Fruit fly (Drosophila melanogaster) whole organism, embryonic: ENCODE results near the gene CG1910.

Experiments used
- CG11247 ChIP-seq: fragments of 200-800 bp; sonication (Bioruptor generic); IDR thresholded peaks from 2 replicates; pipeline ENCODE4 v1.3.6; 2022; ENCODE audit warnings: missing biosample characterization, missing genetic modification characterization
- CG12236 ChIP-seq: fragments of 200-800 bp; sonication (Bioruptor generic); optimal IDR thresholded peaks from 2 replicates; lab custom pipeline; 2016; ENCODE audit warnings: missing biosample characterization, missing genetic modification characterization
- CG12299 ChIP-seq: fragments of 200-800 bp; sonication (Bioruptor generic); optimal IDR thresholded peaks from 2 replicates; lab custom pipeline; 2018; ENCODE audit warnings: missing biosample characterization, mild to moderate bottlenecking, missing genetic modification characterization
- CG12942 ChIP-seq: fragments of 200-800 bp; sonication (Bioruptor generic); optimal IDR thresholded peaks from 3 replicates; lab custom pipeline; 2016; ENCODE audit warnings: missing biosample characterization, missing genetic modification characterization
- CG13287 ChIP-seq: fragments of 200-800 bp; sonication (Bioruptor generic); IDR thresholded peaks from 2 replicates; pipeline ENCODE4 v1.3.6; 2022; ENCODE audit warnings: missing biosample characterization, missing genetic modification characterization; ENCODE audit not compliant: partially characterized antibody
- CG13296 ChIP-seq: fragments of 200-800 bp; sonication (Bioruptor generic); optimal IDR thresholded peaks from 3 replicates; lab custom pipeline; 2018; ENCODE audit warnings: missing biosample characterization, mild to moderate bottlenecking, missing genetic modification characterization
- CG14860 ChIP-seq: fragments of 200-800 bp; sonication (Bioruptor generic); IDR thresholded peaks from 3 replicates; pipeline ENCODE4 v1.3.6; 2022; ENCODE audit warnings: missing biosample characterization, missing genetic modification characterization; ENCODE audit not compliant: partially characterized antibody
- CG15479 ChIP-seq: fragments of 200-800 bp; sonication (Bioruptor generic); optimal IDR thresholded peaks from 3 replicates; lab custom pipeline; 2019; ENCODE audit warnings: missing biosample characterization, mild to moderate bottlenecking, missing genetic modification characterization, moderate library complexity
- CG15514 ChIP-seq: fragments of 200-800 bp; sonication (Bioruptor generic); optimal IDR thresholded peaks from 3 replicates; lab custom pipeline; 2017; ENCODE audit warnings: missing biosample characterization, missing genetic modification characterization, mild to moderate bottlenecking, moderate library complexity, missing genetic modification reagents
- CG1647 ChIP-seq: fragments of 200-800 bp; sonication (Bioruptor generic); optimal IDR thresholded peaks from 3 replicates; lab custom pipeline; 2016; ENCODE audit warnings: missing biosample characterization, missing genetic modification characterization
- CG16813 ChIP-seq: fragments of 200-800 bp; sonication (Bioruptor generic); IDR thresholded peaks from 3 replicates; pipeline ENCODE4 v1.3.6; 2022; ENCODE audit warnings: missing biosample characterization, missing genetic modification characterization; ENCODE audit not compliant: partially characterized antibody
- CG2889 ChIP-seq: fragments of 200-800 bp; sonication (Bioruptor generic); IDR thresholded peaks from 3 replicates; pipeline ENCODE4 v1.3.6; 2022; ENCODE audit warnings: missing biosample characterization, missing genetic modification characterization
- CG30431 ChIP-seq: fragments of 200-800 bp; sonication (Bioruptor generic); optimal IDR thresholded peaks from 2 replicates; lab custom pipeline; 2017; ENCODE audit warnings: missing biosample characterization, missing genetic modification characterization
- CG3163 ChIP-seq: fragments of 200-800 bp; sonication (Bioruptor generic); optimal IDR thresholded peaks from 3 replicates; lab custom pipeline; 2016; ENCODE audit warnings: missing biosample characterization, missing genetic modification characterization
- CG32532 ChIP-seq: fragments of 200-800 bp; sonication (Bioruptor generic); IDR thresholded peaks from 2 replicates; pipeline ENCODE4 v1.3.6; 2022; ENCODE audit warnings: missing biosample characterization, missing genetic modification characterization
- CG4617 ChIP-seq: fragments of 200-800 bp; sonication (Bioruptor generic); optimal IDR thresholded peaks from 3 replicates; lab custom pipeline; 2016; ENCODE audit warnings: missing biosample characterization, missing genetic modification characterization, borderline replicate concordance
- CG4707 ChIP-seq: fragments of 200-800 bp; sonication (Bioruptor generic); optimal IDR thresholded peaks from 2 replicates; lab custom pipeline; 2018; ENCODE audit warnings: missing biosample characterization, mild to moderate bottlenecking, missing genetic modification characterization, moderate library complexity
- CG6272 ChIP-seq: fragments of 200-800 bp; sonication (Bioruptor generic); IDR thresholded peaks from 2 replicates; pipeline ENCODE4 v1.3.6; 2022; ENCODE audit warnings: missing biosample characterization, missing genetic modification characterization
- CG6765 ChIP-seq: fragments of 200-800 bp; sonication (Bioruptor generic); optimal IDR thresholded peaks from 3 replicates; lab custom pipeline; 2017; ENCODE audit warnings: missing biosample characterization, mild to moderate bottlenecking, missing genetic modification characterization
- CG6813 ChIP-seq: fragments of 200-800 bp; sonication (Bioruptor generic); optimal IDR thresholded peaks from 2 replicates; lab custom pipeline; 2017; ENCODE audit warnings: missing biosample characterization, missing genetic modification characterization, mild to moderate bottlenecking, moderate library complexity, missing genetic modification reagents
- CG6854 ChIP-seq: fragments of 200-800 bp; sonication (Bioruptor generic); optimal IDR thresholded peaks from 3 replicates; lab custom pipeline; 2017; ENCODE audit warnings: missing biosample characterization, mild to moderate bottlenecking, missing genetic modification characterization
- CG8089 ChIP-seq: fragments of 200-800 bp; sonication (Bioruptor generic); optimal IDR thresholded peaks from 3 replicates; lab custom pipeline; 2016; ENCODE audit warnings: missing biosample characterization, missing genetic modification characterization
- Dbx ChIP-seq: fragments of 200-800 bp; sonication (Bioruptor generic); IDR thresholded peaks from 3 replicates; pipeline ENCODE4 v1.3.6; 2022; ENCODE audit warnings: missing biosample characterization, missing genetic modification characterization
- E2f2 ChIP-seq: fragments of 200-800 bp; sonication (Bioruptor generic); IDR thresholded peaks from 2 replicates; pipeline ENCODE4 v1.3.6; 2022; ENCODE audit warnings: missing biosample characterization, missing genetic modification characterization
- Fer1 ChIP-seq: fragments of 200-800 bp; sonication (Bioruptor generic); optimal IDR thresholded peaks from 2 replicates; lab custom pipeline; 2017; ENCODE audit warnings: missing biosample characterization, mild to moderate bottlenecking, missing genetic modification characterization
- Gsc ChIP-seq: fragments of 200-800 bp; sonication (Bioruptor generic); IDR thresholded peaks from 2 replicates; pipeline ENCODE4 v1.3.6; 2022; ENCODE audit warnings: missing biosample characterization, missing genetic modification characterization
- MBD-R2 ChIP-seq: fragments of 200-800 bp; sonication (Bioruptor generic); IDR thresholded peaks from 2 replicates; pipeline ENCODE4 v1.3.6; 2022; ENCODE audit warnings: missing biosample characterization, missing genetic modification characterization
- MESR4 ChIP-seq: fragments of 200-800 bp; sonication (Bioruptor generic); optimal IDR thresholded peaks from 2 replicates; lab custom pipeline; 2018; ENCODE audit warnings: missing biosample characterization, mild to moderate bottlenecking, missing genetic modification characterization, moderate library complexity
- Nf-YB ChIP-seq: fragments of 200-800 bp; sonication (Bioruptor generic); optimal IDR thresholded peaks from 3 replicates; lab custom pipeline; 2019; ENCODE audit warnings: missing biosample characterization, mild to moderate bottlenecking, missing genetic modification characterization, moderate library complexity
- Nf-YC ChIP-seq: fragments of 200-800 bp; optimal IDR thresholded peaks from 3 replicates; lab custom pipeline; 2019; ENCODE audit warnings: missing biosample characterization, mild to moderate bottlenecking, missing genetic modification characterization, moderate library complexity
- Trl ChIP-seq, 3 experiments: fragments of >200 bp in 2 of 3; fragments of 200-800 bp in 1 of 3; sonication (Bioruptor generic) in 1 of 3; optimal IDR thresholded peaks; 2 replicates in 1 of 3; 3 replicates in 2 of 3; lab custom pipeline; 2016 to 2017; ENCODE audit warnings: missing biosample characterization in 1 of 3, missing genetic modification characterization in 1 of 3
- az2 ChIP-seq: fragments of 200-800 bp; sonication (Bioruptor generic); optimal IDR thresholded peaks from 3 replicates; lab custom pipeline; 2016; ENCODE audit warnings: missing biosample characterization, missing genetic modification characterization
- bbx ChIP-seq: fragments of 200-800 bp; sonication (Bioruptor generic); IDR thresholded peaks from 2 replicates; pipeline ENCODE4 v1.3.6; 2022; ENCODE audit warnings: missing biosample characterization, missing genetic modification characterization; ENCODE audit not compliant: partially characterized antibody
- dpn ChIP-seq, 2 experiments: fragments of 200-800 bp; sonication (Bioruptor generic); optimal IDR thresholded peaks; 3 replicates each; lab custom pipeline; 2016; ENCODE audit warnings: missing biosample characterization in 2 of 2, missing genetic modification characterization in 2 of 2
- jigr1 ChIP-seq: fragments of 200-800 bp; sonication (Bioruptor generic); IDR thresholded peaks from 3 replicates; pipeline ENCODE4 v1.3.6; 2022; ENCODE audit warnings: missing biosample characterization, missing genetic modification characterization
- kay ChIP-seq: fragments of 200-800 bp; sonication (Bioruptor generic); optimal IDR thresholded peaks from 2 replicates; lab custom pipeline; 2016; ENCODE audit warnings: missing biosample characterization, missing genetic modification characterization
- nerfin-1 ChIP-seq: fragments of 200-800 bp; sonication (Bioruptor generic); optimal IDR thresholded peaks from 3 replicates; lab custom pipeline; 2019; ENCODE audit warnings: missing biosample characterization, mild to moderate bottlenecking, missing genetic modification characterization, moderate library complexity
- onecut ChIP-seq: fragments of 200-800 bp; sonication (Bioruptor generic); IDR thresholded peaks from 2 replicates; pipeline ENCODE4 v1.3.6; 2022; ENCODE audit warnings: missing biosample characterization, missing genetic modification characterization
- p53 ChIP-seq: fragments of 200-800 bp; sonication (Bioruptor generic); optimal IDR thresholded peaks from 2 replicates; lab custom pipeline; 2016; ENCODE audit warnings: missing biosample characterization, missing genetic modification characterization
- pan ChIP-seq, 4 experiments: fragments of >200 bp in 3 of 4; fragments of 200-800 bp in 1 of 4; sonication (Bioruptor generic) in 1 of 4; optimal IDR thresholded peaks in 3 of 4; IDR thresholded peaks in 1 of 4; 2 replicates each; pipeline versions ENCODE4 v1.3.6 to Lab custom; 2017 to 2022; ENCODE audit warnings: missing biosample characterization in 2 of 4, missing genetic modification characterization in 2 of 4, mixed read lengths in 1 of 4
- row ChIP-seq: fragments of 200-800 bp; sonication (Bioruptor generic); IDR thresholded peaks from 3 replicates; pipeline ENCODE4 v1.3.6; 2022; ENCODE audit warnings: missing biosample characterization, missing genetic modification characterization
- sna ChIP-seq: fragments of 200-800 bp; sonication (Bioruptor generic); IDR thresholded peaks from 2 replicates; pipeline ENCODE4 v1.3.6; 2022; ENCODE audit warnings: missing biosample characterization, missing genetic modification characterization; ENCODE audit not compliant: partially characterized antibody
- stc ChIP-seq: fragments of 200-800 bp; sonication (Bioruptor generic); IDR thresholded peaks from 2 replicates; pipeline ENCODE4 v1.3.6; 2022; ENCODE audit warnings: missing biosample characterization, missing genetic modification characterization
- vnd ChIP-seq: fragments of 200-800 bp; sonication (Bioruptor generic); IDR thresholded peaks from 3 replicates; pipeline ENCODE4 v1.3.6; 2022; ENCODE audit warnings: missing biosample characterization, missing genetic modification characterization; ENCODE audit not compliant: partially characterized antibody
- wdn ChIP-seq: fragments of 200-800 bp; sonication (Bioruptor generic); IDR thresholded peaks from 2 replicates; pipeline ENCODE4 v1.3.6; 2022; ENCODE audit warnings: missing biosample characterization, missing genetic modification characterization
- wor ChIP-seq: fragments of 200-800 bp; sonication (Bioruptor generic); IDR thresholded peaks from 2 replicates; pipeline ENCODE4 v1.3.6; 2022; ENCODE audit warnings: missing biosample characterization, missing genetic modification characterization
- yki ChIP-seq: fragments of >200 bp; optimal IDR thresholded peaks from 3 replicates; lab custom pipeline; 2018

Gene CG1910

DNA sequence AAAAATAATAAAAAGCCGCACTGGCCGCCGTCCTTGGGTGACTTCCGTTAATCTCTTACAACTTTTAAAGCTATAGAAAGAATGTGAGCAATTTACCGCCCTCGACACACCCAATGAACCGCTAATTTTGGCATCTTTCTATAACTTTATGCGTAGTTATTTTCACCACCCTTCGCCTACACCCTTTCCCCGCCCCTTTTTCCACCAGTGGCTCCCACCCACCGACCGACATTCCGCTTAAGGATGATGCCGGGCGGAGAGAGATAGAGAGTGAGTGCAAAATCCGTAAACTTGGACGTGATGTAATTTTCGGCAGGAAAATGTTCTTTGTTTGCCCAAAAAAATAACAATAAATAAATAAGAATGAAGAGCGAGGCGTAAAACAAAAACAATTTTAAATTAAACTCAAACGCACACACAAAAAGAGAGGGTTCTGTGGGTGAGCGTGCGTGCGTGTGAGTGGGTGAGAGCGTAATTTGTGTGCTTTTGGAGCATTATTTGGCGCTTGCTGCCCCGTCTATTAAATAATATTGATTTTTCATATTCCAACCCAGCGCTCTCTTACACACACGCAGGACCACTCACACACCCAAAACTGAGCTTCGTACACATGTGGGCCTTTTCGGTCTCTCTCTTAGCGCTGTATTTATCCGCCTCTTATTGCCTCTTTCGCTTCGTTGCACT, 30.2 kb downstream of the CG1910 start (continued):
- TF ChIP-seq nerfin-1 (tag; lab: Kevin White, UChicago) (peak; percentile 55), CG6813 (GFP tag; lab: Kevin White, UChicago) (peak; percentile 12), pan (optimal IDR thresholded peaks at IDR 0.05; lab: Kevin White, UChicago) (no peak), pan (GFP tag; optimal IDR thresholded peaks at IDR 0.05 in 1 of 2, IDR thresholded peaks at IDR 0.05 in 1 of 2) (no peak), E2f2 (GFP tag; lab: Robert Waterston, UW) (no peak), Trl (optimal IDR thresholded peaks at IDR 0.05; lab: Kevin White, UChicago) (peak; percentile 70 to 95), Trl (GFP tag; optimal IDR thresholded peaks at IDR 0.05; lab: Kevin White, UChicago) (no peak), CG3163 (GFP tag; lab: Kevin White, UChicago) (peak; percentile 31), CG15514 (peak; percentile 16), CG13287 (peak; percentile 33; the same call in 1 of the 2 replicates), MBD-R2 (GFP tag; lab: Robert Waterston, UW) (peak; percentile 49; the same call in 1 of the 2 replicates), vnd (GFP tag; lab: Robert Waterston, UW) (no peak), CG13296 (GFP tag; lab: Kevin White, UChicago) (no peak), onecut (GFP tag; lab: Robert Waterston, UW) (peak; percentile 99), CG15479 (GFP tag; lab: Kevin White, UChicago) (no peak), row (GFP tag; lab: Robert Waterston, UW) (no peak), CG6765 (GFP tag; lab: Kevin White, UChicago) (peak; percentile 21), CG6854 (GFP tag; lab: Kevin White, UChicago) (peak; percentile 33), p53 (no peak), CG12299 (peak; percentile 20), CG6272 (GFP tag; lab: Robert Waterston, UW) (no peak), stc (GFP tag; lab: Robert Waterston, UW) (peak; percentile 10; the same call in 1 of the 2 replicates), MESR4 (no peak), Fer1 (peak; percentile 61)

DNA sequence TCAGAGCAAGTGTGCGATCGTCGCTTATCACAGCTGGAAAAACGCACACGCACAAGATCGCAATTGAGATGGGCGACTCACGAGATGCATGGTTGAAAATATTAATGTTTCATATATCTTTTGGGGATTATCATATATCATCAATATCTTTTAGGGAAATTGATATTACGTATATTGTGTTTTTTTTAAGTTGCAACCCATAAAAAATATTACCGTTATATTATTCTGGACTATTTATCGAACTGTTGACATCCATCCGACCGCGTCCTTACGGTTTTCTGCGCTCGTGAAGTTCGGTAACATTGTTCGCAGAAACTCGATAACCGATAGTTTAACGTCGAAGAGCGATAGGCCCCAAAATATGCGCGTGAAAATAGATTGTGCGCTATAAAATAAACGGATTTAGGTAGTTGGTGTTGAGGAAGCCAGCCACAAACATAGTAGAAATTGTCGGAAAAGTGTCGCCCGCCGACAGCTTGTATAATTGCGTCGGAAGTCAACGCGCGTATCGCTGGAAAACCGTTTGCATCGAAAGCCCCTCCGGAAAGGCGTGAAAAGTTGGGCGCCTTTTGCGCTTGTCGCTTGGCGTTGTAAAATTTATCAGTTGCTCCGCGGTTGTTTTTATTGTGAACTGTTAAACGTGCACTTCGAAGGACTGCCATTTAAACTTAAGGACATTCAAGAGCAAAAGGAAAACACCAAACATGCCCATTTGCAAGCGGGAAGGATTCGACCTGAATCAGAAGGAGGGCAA, 46.4 kb downstream of the CG1910 start, which contains the start of the genes Mccc1 and Acf:
Gene Mccc1, minus strand, starts transcription at position 244 of the 754 bp plus-strand sequence.
Gene Acf, plus strand, starts transcription at position 318 of the 754 bp plus-strand sequence.
- peak; percentile 63 for TF ChIP-seq bbx (GFP tag; lab: Robert Waterston, UW)
- no peak for TF ChIP-seq CG30431 (GFP tag; lab: Kevin White, UChicago)
- TF ChIP-seq Nf-YC (tag; lab: Kevin White, UChicago), result no peak
- TF ChIP-seq CG14860, result peak; percentile 48; the same call in 1 of the 3 replicates
- TF ChIP-seq CG4617, result no peak
- no peak for TF ChIP-seq wor
- TF ChIP-seq CG11247, result 0 out of 2 replicates have a peak, but pooled peaks have one; percentile 30
- peak; percentile 25 for TF ChIP-seq CG12236 (GFP tag; lab: Kevin White, UChicago)
- TF ChIP-seq CG32532 (GFP tag; lab: Robert Waterston, UW), result peak; percentile 51; the same call in 1 of the 2 replicates
- TF ChIP-seq CG12942 (GFP tag; lab: Kevin White, UChicago), result peak; percentile 0
- no peak for TF ChIP-seq Nf-YB (GFP tag; lab: Kevin White, UChicago)
- TF ChIP-seq CG2889, result no peak
- peak; percentile 45; the same call in 1 of the 2 replicates for TF ChIP-seq wdn (GFP tag; lab: Robert Waterston, UW)
- peak; percentile 41 for TF ChIP-seq az2
- TF ChIP-seq sna (GFP tag; lab: Robert Waterston, UW), result peak; percentile 51; the same call in 1 of the 2 replicates
- no peak for TF ChIP-seq CG1647 (GFP tag; lab: Kevin White, UChicago)
- no peak for TF ChIP-seq CG4707 (GFP tag; lab: Kevin White, UChicago)
- peak; percentile 42 to 51 for TF ChIP-seq dpn (GFP tag; optimal IDR thresholded peaks at IDR 0.05; lab: Kevin White, UChicago)
- no peak for TF ChIP-seq Gsc
- no peak for TF ChIP-seq CG8089
- peak; percentile 41; the same call in 1 of the 3 replicates for TF ChIP-seq CG16813
- no peak for TF ChIP-seq yki (lab: Kevin White, UChicago)
- no peak for TF ChIP-seq jigr1 (GFP tag; lab: Robert Waterston, UW)
- TF ChIP-seq kay (GFP tag; lab: Kevin White, UChicago), result peak; percentile 11
- TF ChIP-seq Dbx (GFP tag; lab: Robert Waterston, UW), result 0 out of 3 replicates have a peak, but pooled peaks have one; percentile 16
